Worm (Caenorhabditis elegans): ENCODE measurements around the gene F20E11.18.
"Not testable (repeated sequence)": the region's sequence is repeated elsewhere in the genome, so short reads cannot be mapped to it uniquely, and the experiment has no call there.

F20E11.18 gene

ce11 chrV:17430903-17431302 lies 5.5 kb downstream of the F20E11.18 start, which contains the start of gene srbc-27:
TSS of gene srbc-27 (plus strand) at chrV:17431203.
- TF ChIP-seq hlh-1 (tag; optimal IDR thresholded peaks at IDR 0.05) = no peak
- TF ChIP-seq ceh-83 (GFP tag; optimal IDR thresholded peaks at IDR 0.05) = no peak
- no peak for TF ChIP-seq elt-3 (tag; optimal IDR thresholded peaks at IDR 0.05)
- TF ChIP-seq mep-1 (tag; optimal IDR thresholded peaks at IDR 0.05) = no peak
- no peak for TF ChIP-seq ces-1 (GFP tag; optimal IDR thresholded peaks at IDR 0.05)
- TF ChIP-seq unc-39 (tag; optimal IDR thresholded peaks at IDR 0.05) = no peak
- no peak for TF ChIP-seq ham-2 (GFP tag; optimal IDR thresholded peaks at IDR 0.05)
- TF ChIP-seq snpc-4 (tag; optimal IDR thresholded peaks at IDR 0.05) = no peak
- TF ChIP-seq flh-1 (GFP tag; optimal IDR thresholded peaks at IDR 0.05) = no peak
- no peak for TF ChIP-seq ztf-11 (tag; optimal IDR thresholded peaks at IDR 0.05)
- TF ChIP-seq M03D4.4 (tag; optimal IDR thresholded peaks at IDR 0.05) = no peak

ce11 chrV:17430066-17430465 lies 6.3 kb downstream of the F20E11.18 start, which contains the start of gene T27C5.10:
TSS of gene T27C5.10 (minus strand) at chrV:17430166.
- no peak for TF ChIP-seq mab-5 (tag; optimal IDR thresholded peaks at IDR 0.05)
- no peak for TF ChIP-seq ceh-43 (GFP tag; optimal IDR thresholded peaks at IDR 0.05)
- TF ChIP-seq ztf-11 (tag; optimal IDR thresholded peaks at IDR 0.05) = no peak
- no peak for TF ChIP-seq zip-8 (tag; optimal IDR thresholded peaks at IDR 0.05)
- no peak for TF ChIP-seq blmp-1 (tag; optimal IDR thresholded peaks at IDR 0.05)

- no peak for TF ChIP-seq tbx-8 (GFP tag; optimal IDR thresholded peaks at IDR 0.05)
- TF ChIP-seq sem-2 (GFP tag; optimal IDR thresholded peaks at IDR 0.05) = no peak
- TF ChIP-seq nhr-12 (tag; optimal IDR thresholded peaks at IDR 0.05) = no peak
- no peak for TF ChIP-seq unc-39 (tag; optimal IDR thresholded peaks at IDR 0.05)
- no peak for TF ChIP-seq ceh-83 (GFP tag; optimal IDR thresholded peaks at IDR 0.05)
- TF ChIP-seq ceh-43 (GFP tag; optimal IDR thresholded peaks at IDR 0.05) = no peak
- no peak for TF ChIP-seq nhr-237 (tag; optimal IDR thresholded peaks at IDR 0.05)
- TF ChIP-seq mls-2 (tag; optimal IDR thresholded peaks at IDR 0.05) = no peak
- TF ChIP-seq flh-1 (GFP tag; optimal IDR thresholded peaks at IDR 0.05) = no peak
- no peak for TF ChIP-seq hlh-1 (tag; optimal IDR thresholded peaks at IDR 0.05)
- no peak for TF ChIP-seq nhr-76 (tag; optimal IDR thresholded peaks at IDR 0.05)
Observed at ce11 chrV:17429262-17429661, 7.1 kb downstream of the F20E11.18 start.

- TF ChIP-seq ham-2 (GFP tag; optimal IDR thresholded peaks at IDR 0.05) = no peak
- TF ChIP-seq nhr-2 (tag; optimal IDR thresholded peaks at IDR 0.05) = no peak
- TF ChIP-seq nhr-12 (tag; optimal IDR thresholded peaks at IDR 0.05) = no peak
- TF ChIP-seq nhr-28 (tag; optimal IDR thresholded peaks at IDR 0.05) = no peak
Observed at ce11 chrV:17416833-17417232, 19.6 kb downstream of the F20E11.18 start, which contains the start of gene clc-21. TSS of gene clc-21 (plus strand) at chrV:17417133.

ce11 chrV:17414951-17415350 lies 21.4 kb downstream of the F20E11.18 start, which contains the start of gene T27C5.12:
TSS of gene T27C5.12 (plus strand) at chrV:17415251.
- TF ChIP-seq ceh-43 (GFP tag; optimal IDR thresholded peaks at IDR 0.05) (no peak), pha-4 (tag; optimal IDR thresholded peaks at IDR 0.05) (no peak), nhr-2 (tag; optimal IDR thresholded peaks at IDR 0.05) (no peak), elt-1 (tag; optimal IDR thresholded peaks at IDR 0.05; ENCODE audit: borderline replicate concordance, insufficient read depth) (no peak), ham-2 (GFP tag; optimal IDR thresholded peaks at IDR 0.05) (no peak), hlh-1 (tag; optimal IDR thresholded peaks at IDR 0.05) (no peak), zip-8 (tag; optimal IDR thresholded peaks at IDR 0.05) (no peak), unc-62 (GFP tag; optimal IDR thresholded peaks at IDR 0.05) (no peak), ceh-83 (GFP tag; optimal IDR thresholded peaks at IDR 0.05) (no peak), snpc-4 (tag; optimal IDR thresholded peaks at IDR 0.05) (no peak), mab-5 (tag; optimal IDR thresholded peaks at IDR 0.05) (no peak), lin-32 (GFP tag; optimal IDR thresholded peaks at IDR 0.05) (no peak), bed-3 (GFP tag; optimal IDR thresholded peaks at IDR 0.05) (no peak), ces-1 (GFP tag; optimal IDR thresholded peaks at IDR 0.05) (no peak), mep-1 (tag; optimal IDR thresholded peaks at IDR 0.05) (no peak), nhr-28 (tag; optimal IDR thresholded peaks at IDR 0.05) (no peak), cnd-1 (tag; optimal IDR thresholded peaks at IDR 0.05) (no peak)

ce11 chrV:17409955-17410354 lies 26.4 kb downstream of the F20E11.18 start, which contains the start of gene srh-132:
TSS of gene srh-132 (plus strand) at chrV:17410255.
- TF ChIP-seq ceh-43 (GFP tag; optimal IDR thresholded peaks at IDR 0.05); mab-5 (tag; optimal IDR thresholded peaks at IDR 0.05); nhr-237 (tag; optimal IDR thresholded peaks at IDR 0.05): not testable (repeated sequence)

Data from whole organism, mixed stage, embryonic.